Worm (Caenorhabditis elegans): Measurements from ENCODE around the gene nhr-129.

nhr-129 gene

ce11 chrV:13304663-13305188 lies 26.1 kb downstream of the nhr-129 start, which contains the start of gene C26E1.2:
Gene C26E1.2 (plus strand): TSS chrV:13305138.
- TF ChIP-seq aly-1 (tag; optimal IDR thresholded peaks at IDR 0.05) = no peak

ce11 chrV:13301443-13301842 lies 29.4 kb downstream of the nhr-129 start, which contains the start of gene ceh-79:
Gene ceh-79 (plus strand): TSS chrV:13301833.
- TF ChIP-seq ceh-36 (tag; optimal IDR thresholded peaks at IDR 0.05) = no peak
- no peak for TF ChIP-seq scrt-1 (GFP tag; IDR thresholded peaks at IDR 0.05)
- TF ChIP-seq hmg-4 (GFP tag; optimal IDR thresholded peaks at IDR 0.05) = no peak
- TF ChIP-seq ama-1 (optimal IDR thresholded peaks at IDR 0.05) = no peak
- TF ChIP-seq F13C5.2 (tag; optimal IDR thresholded peaks at IDR 0.05) = no peak
- TF ChIP-seq tra-4 (tag; optimal IDR thresholded peaks at IDR 0.05) = no peak
- no peak for TF ChIP-seq hmbx-1 (tag; optimal IDR thresholded peaks at IDR 0.05)
- no peak for TF ChIP-seq aly-1 (tag; optimal IDR thresholded peaks at IDR 0.05)
- no peak for TF ChIP-seq B0310.2 (tag; optimal IDR thresholded peaks at IDR 0.05)
- TF ChIP-seq ets-7 (tag; optimal IDR thresholded peaks at IDR 0.05) = no peak
- no peak for TF ChIP-seq flt-1 (GFP tag; IDR thresholded peaks at IDR 0.05)
- TF ChIP-seq sea-1 (GFP tag; conservative IDR thresholded peaks at IDR 0.05) = no peak
- no peak for TF ChIP-seq pes-1 (GFP tag; IDR thresholded peaks at IDR 0.05)
- no peak for TF ChIP-seq ceh-13 (GFP tag; optimal IDR thresholded peaks at IDR 0.05)
- no peak for TF ChIP-seq tbx-11 (GFP tag; IDR thresholded peaks at IDR 0.05)
- TF ChIP-seq tbx-37 (GFP tag; conservative IDR thresholded peaks at IDR 0.05) = no peak
- no peak for TF ChIP-seq hnd-1 (tag; optimal IDR thresholded peaks at IDR 0.05)

ce11 chrV:13300492-13300891 lies 30.3 kb downstream of the nhr-129 start:
- no peak for TF ChIP-seq F13C5.2 (tag; optimal IDR thresholded peaks at IDR 0.05)
- no peak for TF ChIP-seq ceh-13 (GFP tag; optimal IDR thresholded peaks at IDR 0.05)
- no peak for TF ChIP-seq ama-1 (optimal IDR thresholded peaks at IDR 0.05)
- no peak for TF ChIP-seq tbx-37 (GFP tag; conservative IDR thresholded peaks at IDR 0.05)
- TF ChIP-seq sea-1 (GFP tag; conservative IDR thresholded peaks at IDR 0.05) = no peak
- TF ChIP-seq ceh-36 (tag; optimal IDR thresholded peaks at IDR 0.05) = no peak
- TF ChIP-seq tra-4 (tag; optimal IDR thresholded peaks at IDR 0.05) = no peak
- no peak for TF ChIP-seq scrt-1 (GFP tag; IDR thresholded peaks at IDR 0.05)
- TF ChIP-seq aly-1 (tag; optimal IDR thresholded peaks at IDR 0.05) = no peak
- no peak for TF ChIP-seq hmbx-1 (tag; optimal IDR thresholded peaks at IDR 0.05)
- no peak for TF ChIP-seq B0310.2 (tag; optimal IDR thresholded peaks at IDR 0.05)
- no peak for TF ChIP-seq tbx-11 (GFP tag; IDR thresholded peaks at IDR 0.05)
- no peak for TF ChIP-seq flt-1 (GFP tag; IDR thresholded peaks at IDR 0.05)
- no peak for TF ChIP-seq hmg-4 (GFP tag; optimal IDR thresholded peaks at IDR 0.05)
- no peak for TF ChIP-seq pes-1 (GFP tag; IDR thresholded peaks at IDR 0.05)
- no peak for TF ChIP-seq ets-7 (tag; optimal IDR thresholded peaks at IDR 0.05)
- no peak for TF ChIP-seq hnd-1 (tag; optimal IDR thresholded peaks at IDR 0.05)

- TF ChIP-seq B0310.2 (tag; optimal IDR thresholded peaks at IDR 0.05) (no peak), flt-1 (GFP tag; IDR thresholded peaks at IDR 0.05) (no peak), tbx-37 (GFP tag; conservative IDR thresholded peaks at IDR 0.05) (no peak), ets-7 (tag; optimal IDR thresholded peaks at IDR 0.05) (no peak), ama-1 (optimal IDR thresholded peaks at IDR 0.05) (no peak), scrt-1 (GFP tag; IDR thresholded peaks at IDR 0.05) (no peak), ceh-36 (tag; optimal IDR thresholded peaks at IDR 0.05) (no peak), tra-4 (tag; optimal IDR thresholded peaks at IDR 0.05) (no peak), hmbx-1 (tag; optimal IDR thresholded peaks at IDR 0.05) (no peak), hmg-4 (GFP tag; optimal IDR thresholded peaks at IDR 0.05) (no peak), tbx-11 (GFP tag; IDR thresholded peaks at IDR 0.05) (no peak), pes-1 (GFP tag; IDR thresholded peaks at IDR 0.05) (no peak), sea-1 (GFP tag; conservative IDR thresholded peaks at IDR 0.05) (no peak), ceh-13 (GFP tag; optimal IDR thresholded peaks at IDR 0.05) (no peak), hnd-1 (tag; optimal IDR thresholded peaks at IDR 0.05) (no peak)
These were observed 31.4 kb downstream of the nhr-129 start for ce11 chrV:13299398-13299797.

ce11 chrV:13298706-13299105 lies 32.1 kb downstream of the nhr-129 start:
- TF ChIP-seq pes-1 (GFP tag; IDR thresholded peaks at IDR 0.05) (no peak), B0310.2 (tag; optimal IDR thresholded peaks at IDR 0.05) (no peak), tra-4 (tag; optimal IDR thresholded peaks at IDR 0.05) (no peak)

ce11 chrV:13297220-13297619 lies 33.6 kb downstream of the nhr-129 start, which contains the start of gene C26E1.1:
Gene C26E1.1 (plus strand): TSS chrV:13297520.
- TF ChIP-seq ceh-13 (GFP tag; optimal IDR thresholded peaks at IDR 0.05) (no peak), hmg-4 (GFP tag; optimal IDR thresholded peaks at IDR 0.05) (no peak)

ce11 chrV:13295859-13296258 lies 35.0 kb downstream of the nhr-129 start, which contains the start of gene uig-1:
Gene uig-1 (minus strand): TSS chrV:13295978.
- no peak for TF ChIP-seq aly-1 (tag; optimal IDR thresholded peaks at IDR 0.05)
- TF ChIP-seq sea-1 (GFP tag; conservative IDR thresholded peaks at IDR 0.05) = no peak
- no peak for TF ChIP-seq hnd-1 (tag; optimal IDR thresholded peaks at IDR 0.05)
- no peak for TF ChIP-seq ceh-36 (tag; optimal IDR thresholded peaks at IDR 0.05)
- TF ChIP-seq scrt-1 (GFP tag; IDR thresholded peaks at IDR 0.05) = no peak
- TF ChIP-seq tbx-37 (GFP tag; conservative IDR thresholded peaks at IDR 0.05) = no peak
- TF ChIP-seq ama-1 (optimal IDR thresholded peaks at IDR 0.05) = no peak
- TF ChIP-seq ets-7 (tag; optimal IDR thresholded peaks at IDR 0.05) = no peak
- no peak for TF ChIP-seq hmg-4 (GFP tag; optimal IDR thresholded peaks at IDR 0.05)
- no peak for TF ChIP-seq pes-1 (GFP tag; IDR thresholded peaks at IDR 0.05)
- no peak for TF ChIP-seq F13C5.2 (tag; optimal IDR thresholded peaks at IDR 0.05)

- TF ChIP-seq ama-1 (optimal IDR thresholded peaks at IDR 0.05) (no peak), hmbx-1 (tag; optimal IDR thresholded peaks at IDR 0.05) (no peak), flt-1 (GFP tag; IDR thresholded peaks at IDR 0.05) (no peak), ceh-36 (tag; optimal IDR thresholded peaks at IDR 0.05) (no peak), ceh-13 (GFP tag; optimal IDR thresholded peaks at IDR 0.05) (no peak), tra-4 (tag; optimal IDR thresholded peaks at IDR 0.05) (no peak), ets-7 (tag; optimal IDR thresholded peaks at IDR 0.05) (no peak), sea-1 (GFP tag; conservative IDR thresholded peaks at IDR 0.05) (no peak), F13C5.2 (tag; optimal IDR thresholded peaks at IDR 0.05) (no peak), tbx-11 (GFP tag; IDR thresholded peaks at IDR 0.05) (no peak), B0310.2 (tag; optimal IDR thresholded peaks at IDR 0.05) (no peak)
These were observed 36.3 kb downstream of the nhr-129 start for ce11 chrV:13294507-13294906.

Measured in whole organism, early embryonic.